Worm (Caenorhabditis elegans): Measurements from ENCODE around the gene srx-42.

ce11 chrV:13898356-13898755, 22.5 kb upstream of the srx-42 start, which contains the start of gene cyp-35C1:
- peak; percentile 69 for TF ChIP-seq nhr-77 (tag; optimal IDR thresholded peaks at IDR 0.05)
- no peak for TF ChIP-seq lin-39 (tag; optimal IDR thresholded peaks at IDR 0.05)
- TF ChIP-seq dpl-1 (GFP tag; optimal IDR thresholded peaks at IDR 0.05) = no peak
- no peak for TF ChIP-seq zag-1 (tag; optimal IDR thresholded peaks at IDR 0.05)
- TF ChIP-seq nhr-111 (GFP tag; optimal IDR thresholded peaks at IDR 0.05) = no peak
- TF ChIP-seq mdl-1 (tag; optimal IDR thresholded peaks at IDR 0.05) = no peak
- TF ChIP-seq zip-11 (GFP tag; IDR thresholded peaks at IDR 0.05) = no peak
- peak; percentile 93 for TF ChIP-seq nhr-28 (tag; optimal IDR thresholded peaks at IDR 0.05)
- no peak for TF ChIP-seq fos-1 (tag; optimal IDR thresholded peaks at IDR 0.05)
- TF ChIP-seq pqm-1 (tag; optimal IDR thresholded peaks at IDR 0.05) = peak; percentile 12
- TF ChIP-seq zfp-2 (tag; optimal IDR thresholded peaks at IDR 0.05) = no peak
